Worm (Caenorhabditis elegans): Measurements from ENCODE around the gene phat-3.
"Not testable (repeated sequence)": the region's sequence is repeated elsewhere in the genome, so short reads cannot be mapped to it uniquely, and the experiment has no call there.

DNA sequence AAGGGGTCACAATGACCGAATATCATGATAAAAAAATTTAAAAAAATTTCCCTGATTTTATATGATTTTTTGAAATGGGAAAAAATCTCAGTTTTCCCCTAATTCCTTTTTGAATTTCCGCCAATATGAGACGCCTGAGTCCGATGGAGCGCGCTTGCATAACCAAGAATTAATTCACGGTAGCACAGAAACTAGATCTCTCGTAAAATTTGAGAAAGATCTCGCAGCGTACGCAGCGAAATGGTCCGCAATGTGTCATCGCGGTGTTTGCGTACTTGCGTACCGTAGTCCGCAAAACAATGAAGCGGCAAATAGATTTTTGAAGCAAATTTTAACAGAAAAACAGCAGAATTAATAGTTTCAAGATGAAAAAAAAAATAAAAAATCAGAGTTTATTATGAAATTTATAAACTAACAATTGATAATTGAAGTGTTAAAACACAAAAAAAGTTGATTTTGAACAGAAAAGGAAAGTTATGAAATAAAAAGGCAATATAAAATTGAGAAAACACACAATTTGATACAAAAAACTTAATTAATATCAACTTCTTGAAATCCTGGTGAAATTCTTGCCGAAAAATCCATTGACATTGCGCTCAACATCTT is 19.9 kb downstream of the phat-3 start:
- not testable (repeated sequence) for TF ChIP-seq nhr-28 (tag; optimal IDR thresholded peaks at IDR 0.05); ceh-39 (tag; optimal IDR thresholded peaks at IDR 0.05); mab-5 (tag; optimal IDR thresholded peaks at IDR 0.05); unc-62 (GFP tag; optimal IDR thresholded peaks at IDR 0.05); mep-1 (tag; optimal IDR thresholded peaks at IDR 0.05); snpc-4 (tag; optimal IDR thresholded peaks at IDR 0.05); lin-13 (tag; optimal IDR thresholded peaks at IDR 0.05)
- TF ChIP-seq lsy-2 (tag; optimal IDR thresholded peaks at IDR 0.05) = peak; percentile 86
